Fruit fly (Drosophila melanogaster): Measurements from ENCODE around the gene CG10516.

CG10516 gene

dm6 chr3L:15967588-15968500, at the start of gene CG10516, which contains the start of gene Brr2 (continued):
- TF ChIP-seq kah (GFP tag; optimal IDR thresholded peaks at IDR 0.05), result no peak
- TF ChIP-seq Hr3 (GFP tag; optimal IDR thresholded peaks at IDR 0.05), result peak; percentile 37
- TF ChIP-seq cato (GFP tag; optimal IDR thresholded peaks at IDR 0.05; ENCODE audit: borderline replicate concordance), result no peak
- TF ChIP-seq CG1529 (GFP tag; optimal IDR thresholded peaks at IDR 0.05), result no peak
- no peak for TF ChIP-seq Sox102F (GFP tag; optimal IDR thresholded peaks at IDR 0.05)
- TF ChIP-seq MTF-1 (GFP tag; optimal IDR thresholded peaks at IDR 0.05; ENCODE audit: borderline replicate concordance), result no peak
- TF ChIP-seq MESR4 (GFP tag; optimal IDR thresholded peaks at IDR 0.05), result peak; percentile 38
- no peak for TF ChIP-seq Dfd (GFP tag; optimal IDR thresholded peaks at IDR 0.05)
- TF ChIP-seq CG4730 (GFP tag; IDR thresholded peaks at IDR 0.05), result no peak
- TF ChIP-seq toy (GFP tag; IDR thresholded peaks at IDR 0.05), result no peak
- peak in 1 of 2 experiments; percentile 29 for TF ChIP-seq Hr51 (GFP tag; optimal IDR thresholded peaks at IDR 0.05)
- TF ChIP-seq CG7372 (GFP tag; IDR thresholded peaks at IDR 0.05), result no peak
- TF ChIP-seq Usf (GFP tag; optimal IDR thresholded peaks at IDR 0.05), result no peak
- TF ChIP-seq CG2889 (GFP tag; IDR thresholded peaks at IDR 0.05), result no peak
- TF ChIP-seq eyg (GFP tag; optimal IDR thresholded peaks at IDR 0.05), result peak; percentile 41
- TF ChIP-seq sisA (GFP tag; IDR thresholded peaks at IDR 0.05), result no peak
- no peak for TF ChIP-seq CG9215 (GFP tag; IDR thresholded peaks at IDR 0.05)
- peak; percentile 43 for TF ChIP-seq Xbp1 (GFP tag; optimal IDR thresholded peaks at IDR 0.05)
- no peak for TF ChIP-seq odd (GFP tag; optimal IDR thresholded peaks at IDR 0.05)
- TF ChIP-seq Dref (GFP tag; IDR thresholded peaks at IDR 0.05), result peak; percentile 79
- TF ChIP-seq esg (GFP tag; conservative IDR thresholded peaks at IDR 0.05), result no peak
- no peak for TF ChIP-seq CG11085 (GFP tag; IDR thresholded peaks at IDR 0.05)
- no peak for TF ChIP-seq NK7.1 (GFP tag; optimal IDR thresholded peaks at IDR 0.05)
- peak; percentile 13 for TF ChIP-seq tin (GFP tag; optimal IDR thresholded peaks at IDR 0.05)
- no peak for TF ChIP-seq CG32532 (GFP tag; IDR thresholded peaks at IDR 0.05)
- TF ChIP-seq dmrt99B (tag; optimal IDR thresholded peaks at IDR 0.05), result no peak
- no peak for TF ChIP-seq Lim3 (GFP tag; IDR thresholded peaks at IDR 0.05)
- peak; percentile 60 for TF ChIP-seq stwl (tag; optimal IDR thresholded peaks at IDR 0.05)
- peak in 1 of 3 experiments; percentile 63 for TF ChIP-seq Stat92E (GFP tag; optimal IDR thresholded peaks at IDR 0.05)
- TF ChIP-seq Bdp1 (GFP tag; optimal IDR thresholded peaks at IDR 0.05), result no peak
- TF ChIP-seq gfzf (GFP tag; optimal IDR thresholded peaks at IDR 0.05), result peak; percentile 73
- peak; percentile 49 for TF ChIP-seq CG13424 (tag; optimal IDR thresholded peaks at IDR 0.05)
- no peak for TF ChIP-seq Atf6 (GFP tag; IDR thresholded peaks at IDR 0.05)
- TF ChIP-seq fd96Cb (tag; optimal IDR thresholded peaks at IDR 0.05), result no peak
- no peak for TF ChIP-seq CG6765 (GFP tag; optimal IDR thresholded peaks at IDR 0.05)
- TF ChIP-seq Kr (GFP tag; optimal IDR thresholded peaks at IDR 0.05), result no peak
- TF ChIP-seq cg (GFP tag; optimal IDR thresholded peaks at IDR 0.05), result no peak
- TF ChIP-seq mam (GFP tag; optimal IDR thresholded peaks at IDR 0.05), result no peak
- TF ChIP-seq Oaz (GFP tag; IDR thresholded peaks at IDR 0.05), result no peak
- TF ChIP-seq CG10431 (GFP tag; optimal IDR thresholded peaks at IDR 0.05), result peak; percentile 30
- no peak for TF ChIP-seq sim (GFP tag; IDR thresholded peaks at IDR 0.05)
- TF ChIP-seq B-H2 (GFP tag; optimal IDR thresholded peaks at IDR 0.05), result no peak
- TF ChIP-seq dmrt11E (tag; optimal IDR thresholded peaks at IDR 0.05), result no peak
- TF ChIP-seq CG7928 (GFP tag; optimal IDR thresholded peaks at IDR 0.05), result peak; percentile 30
- peak; percentile 7 for TF ChIP-seq maf-S (GFP tag; optimal IDR thresholded peaks at IDR 0.05)
- no peak for TF ChIP-seq Dip2 (GFP tag; IDR thresholded peaks at IDR 0.05)
- TF ChIP-seq CG12769 (tag; optimal IDR thresholded peaks at IDR 0.05), result no peak
- no peak for TF ChIP-seq ab (GFP tag; optimal IDR thresholded peaks at IDR 0.05)
- no peak for TF ChIP-seq Gug (GFP tag; IDR thresholded peaks at IDR 0.05)

All from whole organism, embryonic.